Worm (Caenorhabditis elegans): ENCODE measurements around the gene grd-8.

The grd-8 gene

DNA sequence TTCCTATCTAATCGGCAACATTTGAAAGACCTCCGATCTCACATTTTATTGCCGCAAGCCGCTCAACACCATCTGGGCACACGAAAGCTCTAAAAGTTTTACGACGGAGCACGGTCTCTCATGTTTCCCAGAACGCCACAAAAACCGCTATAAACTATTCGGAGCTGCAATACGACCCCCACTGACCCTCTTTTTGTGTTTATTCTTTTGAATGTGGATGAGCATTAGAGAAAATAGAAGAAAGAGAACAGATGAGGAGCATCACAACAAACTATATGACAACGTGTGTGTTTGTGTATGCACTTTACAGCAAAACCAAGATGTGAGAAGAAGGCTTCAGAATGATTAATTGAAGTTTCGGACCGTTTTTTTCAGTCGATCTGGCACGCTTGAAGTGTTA is 18.2 kb upstream of the grd-8 start:
- TF ChIP-seq unc-62 (GFP tag; optimal IDR thresholded peaks at IDR 0.05) (peak; percentile 29), unc-39 (tag; optimal IDR thresholded peaks at IDR 0.05) (no peak), hlh-1 (tag; optimal IDR thresholded peaks at IDR 0.05) (peak; percentile 47), ztf-11 (tag; optimal IDR thresholded peaks at IDR 0.05) (no peak), elt-3 (tag; optimal IDR thresholded peaks at IDR 0.05) (no peak)

DNA sequence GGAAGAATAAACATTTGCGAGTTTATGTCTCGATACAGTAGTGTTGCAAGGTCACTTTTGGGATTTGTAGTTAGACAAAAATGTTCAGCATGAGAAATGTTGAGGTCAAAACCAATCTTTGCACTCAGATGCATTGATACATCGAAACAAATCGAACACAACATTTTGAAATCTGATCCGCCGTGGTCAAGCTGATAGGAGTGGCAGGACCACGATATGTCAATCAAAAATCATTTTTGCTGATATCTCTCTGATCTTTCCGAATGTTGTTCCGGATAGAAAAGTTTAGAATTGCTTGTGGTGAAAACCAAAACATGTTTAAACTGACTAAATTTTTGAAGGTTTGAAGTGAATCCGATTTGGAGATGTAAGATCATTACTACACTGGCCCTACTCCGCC is 16.5 kb upstream of the grd-8 start:
- TF ChIP-seq ham-2 (GFP tag; optimal IDR thresholded peaks at IDR 0.05) (no peak), unc-62 (GFP tag; optimal IDR thresholded peaks at IDR 0.05) (peak; percentile 73)

DNA sequence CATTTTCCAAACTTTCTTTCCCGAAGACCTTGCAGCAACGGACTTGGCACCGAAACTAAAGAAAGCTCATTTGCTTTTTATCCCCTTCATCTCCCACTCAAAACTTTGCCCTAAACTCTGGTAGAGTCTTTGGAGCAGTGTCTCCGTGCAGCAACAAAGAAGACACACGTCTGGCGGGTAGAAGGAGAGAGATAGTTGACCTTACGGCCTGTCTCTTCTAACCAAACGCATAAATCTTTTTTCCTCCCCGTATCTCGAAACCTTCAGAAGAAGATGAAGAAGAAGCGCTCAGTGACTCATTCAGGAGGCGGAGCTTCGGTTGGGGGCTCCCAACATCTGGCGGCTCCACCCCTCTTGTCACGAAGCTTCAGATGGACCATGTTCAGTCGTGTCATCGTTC is 16.0 kb upstream of the grd-8 start:
- TF ChIP-seq pha-4 (tag; optimal IDR thresholded peaks at IDR 0.05) = no peak
- TF ChIP-seq hlh-1 (tag; optimal IDR thresholded peaks at IDR 0.05) = peak; percentile 68
- TF ChIP-seq lsy-2 (tag; optimal IDR thresholded peaks at IDR 0.05) = no peak
- TF ChIP-seq unc-62 (GFP tag; optimal IDR thresholded peaks at IDR 0.05) = peak; percentile 37
- no peak for TF ChIP-seq tbx-8 (GFP tag; optimal IDR thresholded peaks at IDR 0.05)
- no peak for TF ChIP-seq mls-2 (tag; optimal IDR thresholded peaks at IDR 0.05)
- no peak for TF ChIP-seq nhr-28 (tag; optimal IDR thresholded peaks at IDR 0.05)
- TF ChIP-seq lin-32 (GFP tag; optimal IDR thresholded peaks at IDR 0.05) = no peak
- TF ChIP-seq bed-3 (GFP tag; optimal IDR thresholded peaks at IDR 0.05) = no peak
- no peak for TF ChIP-seq snpc-4 (tag; optimal IDR thresholded peaks at IDR 0.05)

DNA sequence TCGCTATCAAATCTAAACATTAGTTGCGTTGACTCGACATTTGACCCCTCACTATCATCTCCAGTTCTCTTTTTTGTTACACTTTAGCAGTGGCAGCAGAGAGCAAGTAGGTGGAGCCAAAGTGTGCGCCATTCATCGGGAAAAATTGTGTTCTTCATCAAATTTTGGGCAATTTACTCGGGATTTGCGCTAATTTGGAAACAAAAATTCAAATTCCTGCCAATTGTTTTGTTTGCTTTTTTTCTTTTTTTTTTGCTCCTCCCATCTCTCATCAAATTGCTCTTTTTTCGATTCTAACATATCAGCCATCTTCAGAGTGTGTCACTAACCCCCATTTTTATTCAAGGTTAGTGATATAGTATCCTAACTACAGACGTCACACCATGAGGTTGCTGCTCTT is 15.4 kb upstream of the grd-8 start, which contains the start of gene mig-6:
TSS of gene mig-6 (plus strand) at position 301 of the 400 bp plus-strand sequence.
- TF ChIP-seq snpc-4 (tag; optimal IDR thresholded peaks at IDR 0.05) (no peak), elt-1 (tag; optimal IDR thresholded peaks at IDR 0.05; ENCODE audit: borderline replicate concordance, insufficient read depth) (no peak)

DNA sequence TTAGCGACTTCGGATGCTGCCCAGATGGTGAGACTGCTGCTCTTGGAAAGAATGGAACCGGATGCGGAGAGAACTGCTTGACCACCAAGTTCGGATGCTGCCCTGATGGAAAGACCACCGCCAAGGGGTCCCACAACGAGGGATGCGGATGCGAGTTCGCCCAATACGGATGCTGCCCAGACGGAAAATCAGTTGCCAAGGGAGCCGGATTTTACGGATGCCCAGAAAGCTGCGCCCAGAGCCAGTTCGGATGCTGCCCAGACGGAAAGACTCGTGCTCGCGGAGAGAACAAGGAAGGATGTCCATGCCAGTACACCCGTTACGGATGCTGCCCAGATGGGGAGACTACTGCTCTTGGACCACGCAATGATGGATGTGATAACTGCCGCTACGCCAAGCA is 11.4 kb upstream of the grd-8 start:
- TF ChIP-seq tbx-8 (GFP tag; optimal IDR thresholded peaks at IDR 0.05) = no peak

DNA sequence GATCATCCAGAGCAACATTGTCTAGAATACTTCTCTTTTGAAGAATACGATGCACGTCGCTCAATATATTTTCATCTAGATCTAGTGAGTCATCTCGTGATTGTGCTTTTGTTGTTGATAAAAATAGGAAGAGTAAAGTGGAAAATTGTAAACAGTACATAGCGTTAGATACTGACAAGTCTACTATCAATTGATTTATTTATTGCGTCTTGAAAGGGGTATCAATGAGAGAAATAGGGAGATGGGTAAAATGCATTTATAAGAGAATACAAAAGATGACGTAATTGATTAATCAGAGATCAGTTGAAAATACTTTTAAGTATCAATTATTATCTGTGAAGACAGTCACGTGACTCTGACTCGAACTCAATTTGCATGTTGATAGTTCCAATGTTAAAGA is 5.4 kb upstream of the grd-8 start, which contains the start of gene txt-5:
TSS of gene txt-5 (minus strand) at position 224 of the 400 bp plus-strand sequence.
- no peak for TF ChIP-seq nhr-12 (tag; optimal IDR thresholded peaks at IDR 0.05)
- TF ChIP-seq flh-1 (GFP tag; optimal IDR thresholded peaks at IDR 0.05) = no peak
- TF ChIP-seq zip-8 (tag; optimal IDR thresholded peaks at IDR 0.05) = peak; percentile 64
- no peak for TF ChIP-seq nhr-237 (tag; optimal IDR thresholded peaks at IDR 0.05)

DNA sequence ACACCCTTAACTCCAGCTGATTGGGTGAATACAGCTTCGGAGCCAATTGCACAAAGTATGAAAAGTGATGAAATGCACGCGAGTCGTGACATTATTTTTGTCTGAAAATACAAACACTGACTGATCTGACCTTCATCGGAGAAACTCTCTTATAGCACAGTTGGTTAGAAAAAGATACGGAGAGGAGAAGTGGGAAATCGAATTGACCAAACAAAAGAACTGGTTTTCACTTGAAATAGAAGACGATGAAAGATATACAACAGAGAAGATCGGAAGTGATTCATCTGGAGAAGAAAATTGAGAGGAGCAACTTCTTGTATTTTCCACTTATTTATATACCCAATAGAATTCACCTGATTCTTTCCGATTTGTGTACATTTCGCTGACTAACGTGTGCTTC is 4.5 kb upstream of the grd-8 start, which contains the start of gene ttr-33:
TSS of gene ttr-33 (minus strand) at position 101 of the 400 bp plus-strand sequence.
- TF ChIP-seq mls-2 (tag; optimal IDR thresholded peaks at IDR 0.05) = no peak
- no peak for TF ChIP-seq snpc-4 (tag; optimal IDR thresholded peaks at IDR 0.05)
- TF ChIP-seq pha-4 (tag; optimal IDR thresholded peaks at IDR 0.05) = no peak
- TF ChIP-seq elt-3 (tag; optimal IDR thresholded peaks at IDR 0.05) = no peak
- no peak for TF ChIP-seq ceh-43 (GFP tag; optimal IDR thresholded peaks at IDR 0.05)

DNA sequence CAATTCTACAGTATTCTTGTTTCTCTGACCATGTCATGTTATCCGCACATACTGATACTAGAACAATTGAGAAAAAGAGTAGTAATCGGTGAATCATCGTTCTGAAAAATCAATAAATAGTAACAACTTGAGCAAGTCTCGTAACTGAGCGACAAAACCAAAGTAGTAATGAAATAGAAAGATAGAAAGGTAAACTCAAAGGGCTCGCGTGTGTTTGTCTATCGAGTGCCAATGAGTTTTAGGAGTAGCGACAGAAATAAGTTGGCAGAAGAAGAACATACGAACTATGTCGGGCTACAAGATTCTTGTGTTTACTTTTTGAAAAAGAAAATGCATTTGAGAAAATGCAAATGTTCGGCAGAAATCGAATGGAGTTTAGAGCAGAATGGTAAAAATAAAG is 2.8 kb upstream of the grd-8 start, which contains the start of gene C37C3.12:
TSS of gene C37C3.12 (minus strand) at position 101 of the 400 bp plus-strand sequence.
- TF ChIP-seq flh-1 (GFP tag; optimal IDR thresholded peaks at IDR 0.05) (no peak), sptf-1 (tag; optimal IDR thresholded peaks at IDR 0.05) (no peak), unc-62 (GFP tag; optimal IDR thresholded peaks at IDR 0.05) (no peak), bed-3 (GFP tag; optimal IDR thresholded peaks at IDR 0.05) (no peak), lsy-2 (tag; optimal IDR thresholded peaks at IDR 0.05) (no peak), ceh-39 (tag; optimal IDR thresholded peaks at IDR 0.05) (no peak), snpc-4 (tag; optimal IDR thresholded peaks at IDR 0.05) (no peak), ceh-43 (GFP tag; optimal IDR thresholded peaks at IDR 0.05) (no peak), drap-1 (GFP tag; optimal IDR thresholded peaks at IDR 0.05) (no peak), elt-3 (tag; optimal IDR thresholded peaks at IDR 0.05) (no peak), ceh-83 (GFP tag; optimal IDR thresholded peaks at IDR 0.05) (no peak), ces-1 (GFP tag; optimal IDR thresholded peaks at IDR 0.05) (no peak)
